Worm (Caenorhabditis elegans) whole organism, young adult: ENCODE results near the gene prx-10.

ENCODE experiments used
- C17E4.6 ChIP-seq: fragments of 200-800 bp; sonication (Bioruptor generic); IDR thresholded peaks from 2 replicates; pipeline ENCODE4 v1.3.6; 2022; ENCODE audit warnings: missing genetic modification reagents, missing genetic modification characterization, missing compliant biosample characterization
- F33H1.4 ChIP-seq: fragments of 200-800 bp; sonication (Bioruptor generic); IDR thresholded peaks from 2 replicates; pipeline ENCODE4 v1.3.6; 2022; ENCODE audit warnings: missing genetic modification reagents, missing genetic modification characterization, missing compliant biosample characterization
- F49E8.2 ChIP-seq: sonication (generic microtip); optimal IDR thresholded peaks from 3 replicates; lab custom pipeline; 2017; ENCODE audit warnings: missing genetic modification characterization, mild to moderate bottlenecking, missing compliant biosample characterization, antibody characterized with exemption, moderate library complexity; ENCODE audit not compliant: insufficient read depth
- F55B11.4 ChIP-seq: sonication (generic microtip); optimal IDR thresholded peaks from 2 replicates; lab custom pipeline; 2016; ENCODE audit warnings: missing compliant biosample characterization, missing genetic modification characterization, borderline replicate concordance; ENCODE audit not compliant: insufficient read depth
- F57A8.1 ChIP-seq: fragments of 200-800 bp; sonication (Bioruptor generic); optimal IDR thresholded peaks from 2 replicates; lab custom pipeline; 2018; ENCODE audit warnings: mild to moderate bottlenecking, missing genetic modification characterization, moderate library complexity, missing compliant biosample characterization
- Y53F4B.3 ChIP-seq: fragments of 200-800 bp; sonication (Bioruptor generic); IDR thresholded peaks from 2 replicates; pipeline ENCODE4 v1.3.6; 2022; ENCODE audit warnings: missing genetic modification reagents, missing genetic modification characterization, missing compliant biosample characterization
- Y56A3A.18 ChIP-seq: fragments of 200-800 bp; sonication (Bioruptor generic); IDR thresholded peaks from 2 replicates; pipeline ENCODE4 v1.3.6; 2022; ENCODE audit warnings: missing genetic modification reagents, missing genetic modification characterization, missing compliant biosample characterization
- Y67H2A.10 ChIP-seq: fragments of 200-800 bp; sonication (Bioruptor generic); conservative IDR thresholded peaks from 2 replicates; pipeline ENCODE4 v1.3.6; 2022; ENCODE audit warnings: missing genetic modification reagents, missing genetic modification characterization, missing compliant biosample characterization
- Y79H2A.3 ChIP-seq: fragments of 200-800 bp; sonication (Bioruptor generic); conservative IDR thresholded peaks from 2 replicates; pipeline ENCODE4 v1.3.6; 2022; ENCODE audit warnings: missing genetic modification reagents, missing genetic modification characterization, missing compliant biosample characterization
- Y95B8A.8 ChIP-seq: fragments of 200-800 bp; sonication (Bioruptor generic); IDR thresholded peaks from 2 replicates; pipeline ENCODE4 v1.3.6; 2022; ENCODE audit warnings: missing genetic modification reagents, missing genetic modification characterization, missing compliant biosample characterization
- ZK185.1 ChIP-seq: sonication (generic microtip); optimal IDR thresholded peaks from 2 replicates; lab custom pipeline; 2016; ENCODE audit warnings: mild to moderate bottlenecking, missing genetic modification characterization, missing compliant biosample characterization; ENCODE audit not compliant: poor library complexity, severe bottlenecking
- ama-1 ChIP-seq, 3 experiments: fragments of 150-350 bp in 1 of 3; sonication (generic microtip) in 2 of 3; optimal IDR thresholded peaks; 2 replicates each; lab custom pipeline; 2014 to 2018; ENCODE audit warnings: missing biosample characterization in 2 of 3, missing genetic modification characterization in 2 of 3, missing genetic modification reagents in 2 of 3
- atf-7 ChIP-seq: sonication (generic microtip); optimal IDR thresholded peaks from 2 replicates; lab custom pipeline; 2017; ENCODE audit warnings: mild to moderate bottlenecking, missing genetic modification characterization, missing compliant biosample characterization
- athp-1 ChIP-seq: sonication (generic microtip); optimal IDR thresholded peaks from 2 replicates; lab custom pipeline; 2017; ENCODE audit warnings: mild to moderate bottlenecking, missing genetic modification characterization, missing compliant biosample characterization
- attf-3 ChIP-seq: fragments of 200-800 bp; sonication (Bioruptor generic); conservative IDR thresholded peaks from 2 replicates; pipeline ENCODE4 v1.3.6; 2022; ENCODE audit warnings: missing genetic modification reagents, missing genetic modification characterization, missing compliant biosample characterization
- attf-5 ChIP-seq: fragments of 200-800 bp; sonication (Bioruptor generic); optimal IDR thresholded peaks from 2 replicates; lab custom pipeline; 2018; ENCODE audit warnings: mild to moderate bottlenecking, missing genetic modification characterization, missing compliant biosample characterization
- attf-6 ChIP-seq: fragments of 200-800 bp; sonication (Bioruptor generic); IDR thresholded peaks from 2 replicates; pipeline ENCODE4 v1.3.6; 2022; ENCODE audit warnings: missing genetic modification reagents, missing genetic modification characterization, missing compliant biosample characterization
- bed-1 ChIP-seq: fragments of 200-800 bp; sonication (Bioruptor generic); IDR thresholded peaks from 2 replicates; pipeline ENCODE4 v1.3.6; 2022; ENCODE audit warnings: missing genetic modification reagents, missing genetic modification characterization, missing compliant biosample characterization
- cebp-1 ChIP-seq, 2 experiments: fragments of 200-800 bp in 1 of 2; sonication (Bioruptor generic) in 1 of 2; sonication (generic microtip) in 1 of 2; IDR thresholded peaks in 1 of 2; optimal IDR thresholded peaks in 1 of 2; 2 replicates each; pipeline versions ENCODE4 v1.3.6 to Lab custom; 2017 to 2022; ENCODE audit warnings: missing compliant biosample characterization in 2 of 2, missing genetic modification characterization in 2 of 2, mild to moderate bottlenecking in 1 of 2, missing genetic modification reagents in 1 of 2, moderate library complexity in 1 of 2
- ceh-27 ChIP-seq: fragments of 200-800 bp; sonication (Bioruptor generic); optimal IDR thresholded peaks from 2 replicates; lab custom pipeline; 2018; ENCODE audit warnings: mild to moderate bottlenecking, missing genetic modification characterization, moderate library complexity, missing compliant biosample characterization
- ceh-40 ChIP-seq: fragments of 200-800 bp; sonication (Bioruptor generic); IDR thresholded peaks from 2 replicates; pipeline ENCODE4 v1.3.6; 2022; ENCODE audit warnings: missing genetic modification characterization, missing compliant biosample characterization
- ceh-91 ChIP-seq: fragments of 200-800 bp; sonication (Bioruptor generic); IDR thresholded peaks from 2 replicates; pipeline ENCODE4 v1.3.6; 2022; ENCODE audit warnings: missing genetic modification reagents, missing genetic modification characterization, missing compliant biosample characterization
- chd-7 ChIP-seq: sonication (generic microtip); optimal IDR thresholded peaks from 2 replicates; lab custom pipeline; 2016; ENCODE audit warnings: mild to moderate bottlenecking, missing genetic modification characterization, moderate library complexity, missing compliant biosample characterization
- dox-1 ChIP-seq: fragments of 200-800 bp; sonication (Bioruptor generic); IDR thresholded peaks from 2 replicates; pipeline ENCODE4 v1.3.6; 2022; ENCODE audit warnings: missing genetic modification reagents, missing genetic modification characterization, missing compliant biosample characterization
- ekl-4 ChIP-seq: fragments of 200-800 bp; sonication (Bioruptor generic); IDR thresholded peaks from 2 replicates; pipeline ENCODE4 v1.3.6; 2022; ENCODE audit warnings: missing genetic modification reagents, missing genetic modification characterization, missing compliant biosample characterization
- gei-17 ChIP-seq: fragments of 200-800 bp; sonication (Bioruptor generic); optimal IDR thresholded peaks from 2 replicates; lab custom pipeline; 2018; ENCODE audit warnings: mild to moderate bottlenecking, missing genetic modification characterization, missing compliant biosample characterization
- him-1 ChIP-seq: sonication (generic microtip); optimal IDR thresholded peaks from 2 replicates; lab custom pipeline; 2016; ENCODE audit warnings: missing genotype, missing genetic modification reagents, missing genetic modification characterization, missing compliant biosample characterization
- hmg-1.2 ChIP-seq: fragments of 200-800 bp; sonication (Bioruptor generic); IDR thresholded peaks from 2 replicates; pipeline ENCODE4 v1.3.6; 2022; ENCODE audit warnings: missing genetic modification reagents, missing genetic modification characterization, missing compliant biosample characterization
- let-526 ChIP-seq: fragments of 200-800 bp; sonication (Bioruptor generic); IDR thresholded peaks from 2 replicates; pipeline ENCODE4 v1.3.6; 2022; ENCODE audit warnings: missing genetic modification reagents, missing genetic modification characterization, missing compliant biosample characterization
- lin-26 ChIP-seq: fragments of 200-800 bp; sonication (Bioruptor generic); IDR thresholded peaks from 2 replicates; pipeline ENCODE4 v1.3.6; 2022; ENCODE audit warnings: missing genetic modification reagents, missing genetic modification characterization, missing compliant biosample characterization
- lin-40 ChIP-seq: sonication (generic microtip); optimal IDR thresholded peaks from 2 replicates; lab custom pipeline; 2016; ENCODE audit warnings: missing genetic modification characterization, mild to moderate bottlenecking, missing compliant biosample characterization, missing genotype, missing genetic modification reagents
- lsy-27 ChIP-seq: sonication (generic microtip); optimal IDR thresholded peaks from 2 replicates; lab custom pipeline; 2017; ENCODE audit warnings: missing genetic modification characterization, mild to moderate bottlenecking, missing compliant biosample characterization, antibody characterized with exemption, missing genotype, borderline replicate concordance; ENCODE audit not compliant: insufficient read depth
- madf-10 ChIP-seq: sonication (generic microtip); optimal IDR thresholded peaks from 2 replicates; lab custom pipeline; 2016; ENCODE audit warnings: mild to moderate bottlenecking, missing genetic modification characterization, missing compliant biosample characterization
- madf-3 ChIP-seq: fragments of 200-800 bp; sonication (Bioruptor generic); IDR thresholded peaks from 2 replicates; pipeline ENCODE4 v1.3.6; 2022; ENCODE audit warnings: missing genetic modification reagents, missing genetic modification characterization, missing compliant biosample characterization
- nfyb-1 ChIP-seq: fragments of 200-800 bp; sonication (Bioruptor generic); IDR thresholded peaks from 2 replicates; pipeline ENCODE4 v1.3.6; 2022; ENCODE audit warnings: missing genetic modification reagents, missing genetic modification characterization, missing compliant biosample characterization
- nhr-179 ChIP-seq: sonication (generic microtip); optimal IDR thresholded peaks from 2 replicates; lab custom pipeline; 2016; ENCODE audit warnings: mild to moderate bottlenecking, missing genetic modification characterization, missing compliant biosample characterization
- nhr-80 ChIP-seq: sonication (generic microtip); optimal IDR thresholded peaks from 2 replicates; lab custom pipeline; 2016; ENCODE audit warnings: missing genetic modification characterization, missing compliant biosample characterization
- repo-1 ChIP-seq: sonication (generic microtip); optimal IDR thresholded peaks from 2 replicates; lab custom pipeline; 2017; ENCODE audit warnings: mild to moderate bottlenecking, missing genetic modification characterization, missing compliant biosample characterization
- somi-1 ChIP-seq: fragments of 200-800 bp; sonication (Bioruptor generic); optimal IDR thresholded peaks from 2 replicates; lab custom pipeline; 2018; ENCODE audit warnings: mild to moderate bottlenecking, missing genetic modification characterization, missing compliant biosample characterization
- sptf-2 ChIP-seq: fragments of 200-800 bp; sonication (Bioruptor generic); optimal IDR thresholded peaks from 2 replicates; lab custom pipeline; 2018; ENCODE audit warnings: mild to moderate bottlenecking, missing genetic modification characterization, missing compliant biosample characterization
- tbp1 ChIP-seq: fragments of 200-800 bp; sonication (Bioruptor generic); optimal IDR thresholded peaks from 2 replicates; lab custom pipeline; 2018; ENCODE audit warnings: mild to moderate bottlenecking, missing genetic modification characterization, missing compliant biosample characterization
- tbx-9 ChIP-seq: sonication (generic microtip); optimal IDR thresholded peaks from 2 replicates; lab custom pipeline; 2016; ENCODE audit warnings: borderline replicate concordance, missing genetic modification characterization, inconsistent platforms, missing compliant biosample characterization
- unc-130 ChIP-seq: sonication (generic microtip); optimal IDR thresholded peaks from 2 replicates; lab custom pipeline; 2016; ENCODE audit warnings: missing genetic modification reagents, missing genetic modification characterization, missing compliant biosample characterization
- xnd-1 ChIP-seq: sonication (generic microtip); optimal IDR thresholded peaks from 2 replicates; lab custom pipeline; 2016; ENCODE audit warnings: missing genotype, missing genetic modification reagents, missing genetic modification characterization, missing compliant biosample characterization
- zim-3 ChIP-seq: sonication (generic microtip); optimal IDR thresholded peaks from 2 replicates; lab custom pipeline; 2017; ENCODE audit warnings: mild to moderate bottlenecking, missing genetic modification characterization, moderate library complexity, missing compliant biosample characterization

The prx-10 gene

ce11 chrIII:5196298-5197045 is 39.7 kb upstream of the prx-10 start:
- no peak for TF ChIP-seq Y67H2A.10
- TF ChIP-seq gei-17 = peak; percentile 11
- peak; percentile 63 for TF ChIP-seq madf-10 (tag; lab: Kevin White, UChicago)
- no peak for TF ChIP-seq ama-1 (optimal IDR thresholded peaks at IDR 0.05; lab: Kevin White, UChicago)
- TF ChIP-seq ama-1 (GFP tag; optimal IDR thresholded peaks at IDR 0.05; lab: Kevin White, UChicago) = peak in 1 of 2 experiments; percentile 4
- peak; percentile 27; the same call in 1 of the 2 replicates for TF ChIP-seq dox-1 (GFP tag; lab: Robert Waterston, UW)
- no peak for TF ChIP-seq bed-1
- TF ChIP-seq C17E4.6 (GFP tag; lab: Robert Waterston, UW) = no peak
- no peak for TF ChIP-seq F57A8.1
- TF ChIP-seq sptf-2 (GFP tag; lab: Kevin White, UChicago) = no peak
- TF ChIP-seq nhr-80 (tag; lab: Kevin White, UChicago) = peak; percentile 42
- TF ChIP-seq cebp-1 (GFP tag; IDR thresholded peaks at IDR 0.05; lab: Robert Waterston, UW) = 0 out of 2 replicates have a peak, but pooled peaks have one; percentile 12
- peak; percentile 68 for TF ChIP-seq cebp-1 (tag; optimal IDR thresholded peaks at IDR 0.05; lab: Kevin White, UChicago)
- TF ChIP-seq nhr-179 (tag; lab: Kevin White, UChicago) = no peak
- TF ChIP-seq unc-130 (GFP tag; lab: Kevin White, UChicago) = no peak
- peak; percentile 58 for TF ChIP-seq athp-1 (tag; lab: Kevin White, UChicago)
- TF ChIP-seq tbx-9 (tag; lab: Kevin White, UChicago) = no peak
- TF ChIP-seq hmg-1.2 (GFP tag; lab: Robert Waterston, UW) = peak; percentile 26; the same call in 1 of the 2 replicates
- TF ChIP-seq him-1 = peak; percentile 99
- TF ChIP-seq lin-26 = peak; percentile 62; the same call in 1 of the 2 replicates
- TF ChIP-seq Y95B8A.8 (GFP tag; lab: Robert Waterston, UW) = 0 out of 2 replicates have a peak, but pooled peaks have one; percentile 20
- peak; percentile 73 for TF ChIP-seq atf-7 (tag; lab: Kevin White, UChicago)
- no peak for TF ChIP-seq F49E8.2 (tag; lab: Kevin White, UChicago)
- TF ChIP-seq nfyb-1 (GFP tag; lab: Robert Waterston, UW) = peak; percentile 83
- TF ChIP-seq ceh-40 (GFP tag; lab: Robert Waterston, UW) = no peak
- peak; percentile 40 for TF ChIP-seq attf-5 (GFP tag; lab: Kevin White, UChicago)
- TF ChIP-seq F55B11.4 (tag; lab: Kevin White, UChicago) = no peak
- peak; percentile 8 for TF ChIP-seq tbp1 (GFP tag; lab: Kevin White, UChicago)
- TF ChIP-seq madf-3 (GFP tag; lab: Robert Waterston, UW) = 0 out of 2 replicates have a peak, but pooled peaks have one; percentile 57
- TF ChIP-seq F33H1.4 = no peak
- peak; percentile 91 for TF ChIP-seq repo-1
- TF ChIP-seq lsy-27 (tag; lab: Kevin White, UChicago) = no peak
- TF ChIP-seq zim-3 (tag; lab: Kevin White, UChicago) = peak; percentile 11
- no peak for TF ChIP-seq xnd-1 (tag; lab: Kevin White, UChicago)
- TF ChIP-seq Y53F4B.3 (GFP tag; lab: Robert Waterston, UW) = no peak
- TF ChIP-seq ceh-91 (GFP tag; lab: Robert Waterston, UW) = no peak
- TF ChIP-seq Y79H2A.3 (GFP tag; lab: Robert Waterston, UW) = no peak; the same call in 1 of the 2 replicates
- no peak for TF ChIP-seq attf-3 (GFP tag; lab: Robert Waterston, UW)
- peak; percentile 50 for TF ChIP-seq lin-40
- no peak for TF ChIP-seq let-526 (GFP tag; lab: Robert Waterston, UW)
- peak; percentile 61 for TF ChIP-seq chd-7 (tag; lab: Kevin White, UChicago)
- peak; percentile 25 for TF ChIP-seq ceh-27 (GFP tag; lab: Kevin White, UChicago)
- peak; percentile 45 for TF ChIP-seq ZK185.1 (tag; lab: Kevin White, UChicago)
- TF ChIP-seq Y56A3A.18 = peak; percentile 56; the same call in 1 of the 2 replicates
- no peak for TF ChIP-seq attf-6 (GFP tag; lab: Robert Waterston, UW)
- peak; percentile 56; the same call in 1 of the 2 replicates for TF ChIP-seq ekl-4 (GFP tag; lab: Robert Waterston, UW)
- no peak for TF ChIP-seq somi-1 (GFP tag; lab: Kevin White, UChicago)
